Worm (Caenorhabditis elegans): ENCODE measurements around the gene ZK1058.9.

ZK1058.9 gene

DNA sequence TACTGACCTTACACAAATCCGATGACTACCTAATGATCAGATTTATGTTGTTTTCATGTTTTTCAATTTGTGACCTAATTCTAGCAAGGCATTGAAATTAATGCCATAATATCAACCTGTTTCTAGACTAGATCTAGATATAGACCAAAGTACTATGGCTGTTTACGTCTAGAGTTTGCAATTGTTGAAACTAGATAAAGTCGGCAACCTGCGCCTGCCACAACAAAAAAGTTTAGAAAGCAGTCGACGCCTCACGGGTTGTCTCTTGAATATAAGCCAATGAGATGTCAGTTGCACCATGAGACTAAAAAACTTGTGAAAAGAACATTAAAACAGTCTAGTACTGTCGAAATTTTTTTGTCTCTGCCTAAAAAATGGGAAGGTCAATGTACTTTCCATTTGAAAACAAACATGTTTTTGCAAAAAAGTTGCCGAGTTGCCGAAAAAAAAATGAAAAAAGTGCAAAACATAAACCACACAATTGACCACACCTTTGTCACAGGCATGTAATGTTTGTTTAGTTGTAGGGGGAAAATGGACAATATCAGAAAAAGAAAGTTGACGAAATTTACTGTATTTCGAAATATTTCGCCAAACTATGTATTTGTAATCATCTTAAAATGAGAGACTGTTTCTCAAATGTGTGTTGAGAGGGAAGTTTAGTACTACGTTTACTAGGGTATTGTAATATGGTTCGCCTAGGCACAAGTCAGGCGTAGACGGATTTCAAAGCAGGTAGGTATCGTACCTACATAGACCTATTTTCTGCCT is 46.8 kb downstream of the ZK1058.9 start:
- TF ChIP-seq snpc-4 (tag; optimal IDR thresholded peaks at IDR 0.05) = no peak
- TF ChIP-seq ces-1 (GFP tag; optimal IDR thresholded peaks at IDR 0.05) = no peak
- no peak for TF ChIP-seq lin-32 (GFP tag; optimal IDR thresholded peaks at IDR 0.05)
- no peak for TF ChIP-seq elt-1 (tag; optimal IDR thresholded peaks at IDR 0.05; ENCODE audit: borderline replicate concordance, insufficient read depth)
- TF ChIP-seq ztf-11 (tag; optimal IDR thresholded peaks at IDR 0.05) = no peak
- no peak for TF ChIP-seq hlh-1 (tag; optimal IDR thresholded peaks at IDR 0.05)
- TF ChIP-seq tbx-8 (GFP tag; optimal IDR thresholded peaks at IDR 0.05) = no peak
- TF ChIP-seq ceh-83 (GFP tag; optimal IDR thresholded peaks at IDR 0.05) = no peak
- TF ChIP-seq nhr-76 (tag; optimal IDR thresholded peaks at IDR 0.05) = no peak
- TF ChIP-seq flh-1 (GFP tag; optimal IDR thresholded peaks at IDR 0.05) = no peak
- no peak for TF ChIP-seq unc-120 (tag; optimal IDR thresholded peaks at IDR 0.05; ENCODE audit: poor library complexity, severe bottlenecking)
- no peak for TF ChIP-seq lin-13 (tag; optimal IDR thresholded peaks at IDR 0.05)
- no peak for TF ChIP-seq ceh-43 (GFP tag; optimal IDR thresholded peaks at IDR 0.05)
- no peak for TF ChIP-seq sem-2 (GFP tag; optimal IDR thresholded peaks at IDR 0.05)
- no peak for TF ChIP-seq pha-4 (tag; optimal IDR thresholded peaks at IDR 0.05)

DNA sequence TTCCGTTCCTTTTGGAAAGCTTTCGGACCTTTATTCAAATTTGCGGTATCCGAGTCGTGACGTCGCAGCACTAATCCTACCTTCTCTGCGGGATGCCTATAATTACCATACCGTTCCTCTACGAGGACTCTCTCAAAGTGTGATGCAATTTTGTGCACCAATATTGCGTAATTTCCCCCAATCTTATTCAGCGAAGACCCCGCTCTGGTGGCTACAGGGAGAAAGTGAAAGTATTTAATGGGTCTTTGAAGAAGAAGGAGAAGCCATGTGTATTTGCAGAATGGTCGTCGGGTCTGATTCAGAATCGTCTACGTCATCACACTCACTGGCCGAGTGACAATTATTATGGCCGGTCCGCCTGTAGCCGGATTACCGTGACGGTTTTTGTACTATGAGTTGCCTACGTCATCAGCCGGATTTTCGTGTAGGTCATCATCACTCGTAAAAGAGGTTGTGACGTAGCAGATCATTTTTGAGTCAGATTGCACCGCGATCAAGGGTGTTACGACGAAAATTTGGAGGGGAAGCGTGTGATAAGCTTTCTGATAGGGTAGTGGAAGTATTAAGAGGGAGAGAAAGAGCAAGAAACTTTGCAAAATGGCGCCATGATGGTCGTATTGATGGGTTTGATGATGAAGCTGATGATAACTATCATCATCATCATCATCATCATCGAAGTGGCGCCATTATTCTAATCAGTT is 49.7 kb downstream of the ZK1058.9 start:
- TF ChIP-seq ztf-11 (tag; optimal IDR thresholded peaks at IDR 0.05) = peak; percentile 3
- no peak for TF ChIP-seq ham-2 (GFP tag; optimal IDR thresholded peaks at IDR 0.05)
- TF ChIP-seq zip-8 (tag; optimal IDR thresholded peaks at IDR 0.05) = peak; percentile 97
- TF ChIP-seq nhr-2 (tag; optimal IDR thresholded peaks at IDR 0.05) = peak; percentile 84
- TF ChIP-seq sptf-1 (tag; optimal IDR thresholded peaks at IDR 0.05) = peak; percentile 6

DNA sequence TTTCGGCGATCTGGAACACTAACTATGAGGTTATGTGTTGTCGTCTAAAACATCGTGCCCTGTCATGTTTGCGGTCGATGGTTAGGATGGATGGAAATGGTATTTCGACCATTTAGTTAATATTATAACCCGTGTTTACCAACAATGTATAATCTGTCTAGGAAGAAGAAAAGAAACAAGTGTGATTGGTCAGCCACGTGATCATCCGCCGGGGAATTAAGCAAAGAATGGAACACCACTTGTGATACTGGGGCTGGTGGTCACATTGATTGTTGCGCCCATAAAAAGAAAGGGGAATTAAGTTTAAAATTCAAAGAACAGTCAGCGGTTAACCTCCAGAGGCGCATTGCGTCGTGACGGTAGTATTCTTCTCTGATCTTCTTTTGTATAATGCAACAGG is 50.4 kb downstream of the ZK1058.9 start:
- TF ChIP-seq mls-2 (tag; optimal IDR thresholded peaks at IDR 0.05) (no peak), lin-32 (GFP tag; optimal IDR thresholded peaks at IDR 0.05) (no peak), unc-62 (GFP tag; optimal IDR thresholded peaks at IDR 0.05) (no peak)

DNA sequence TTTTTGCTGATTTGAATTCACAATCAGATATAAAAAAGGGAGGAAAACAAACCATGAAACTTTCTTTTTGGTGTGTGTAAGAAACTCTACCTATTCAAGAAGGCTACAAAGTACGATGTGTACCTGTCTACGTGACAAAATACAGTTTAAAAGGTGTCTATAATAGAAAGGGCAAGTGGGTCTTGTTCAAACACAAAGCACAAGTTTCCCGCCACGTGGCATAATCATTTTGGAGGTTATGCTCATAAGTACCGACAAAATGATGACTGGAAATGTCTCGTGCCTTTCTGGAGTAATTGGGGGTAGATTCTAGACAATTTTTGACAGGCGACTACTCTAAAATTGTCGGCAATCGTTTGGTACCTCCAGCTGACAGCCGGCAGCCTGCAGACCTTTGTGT is 51.1 kb downstream of the ZK1058.9 start:
- TF ChIP-seq unc-120 (tag; optimal IDR thresholded peaks at IDR 0.05; ENCODE audit: poor library complexity, severe bottlenecking) = no peak
- no peak for TF ChIP-seq zip-8 (tag; optimal IDR thresholded peaks at IDR 0.05)
- TF ChIP-seq mls-2 (tag; optimal IDR thresholded peaks at IDR 0.05) = no peak
- no peak for TF ChIP-seq ham-2 (GFP tag; optimal IDR thresholded peaks at IDR 0.05)
- no peak for TF ChIP-seq nhr-12 (tag; optimal IDR thresholded peaks at IDR 0.05)
- TF ChIP-seq bed-3 (GFP tag; optimal IDR thresholded peaks at IDR 0.05) = no peak
- no peak for TF ChIP-seq nhr-76 (tag; optimal IDR thresholded peaks at IDR 0.05)
- no peak for TF ChIP-seq mep-1 (tag; optimal IDR thresholded peaks at IDR 0.05)
- no peak for TF ChIP-seq M03D4.4 (tag; optimal IDR thresholded peaks at IDR 0.05)
- no peak for TF ChIP-seq pha-4 (tag; optimal IDR thresholded peaks at IDR 0.05)
- no peak for TF ChIP-seq mab-5 (tag; optimal IDR thresholded peaks at IDR 0.05)
- TF ChIP-seq ces-1 (GFP tag; optimal IDR thresholded peaks at IDR 0.05) = no peak
- no peak for TF ChIP-seq cnd-1 (tag; optimal IDR thresholded peaks at IDR 0.05)
- no peak for TF ChIP-seq drap-1 (GFP tag; optimal IDR thresholded peaks at IDR 0.05)
- TF ChIP-seq lsy-2 (tag; optimal IDR thresholded peaks at IDR 0.05) = no peak
- no peak for TF ChIP-seq unc-62 (GFP tag; optimal IDR thresholded peaks at IDR 0.05)

DNA sequence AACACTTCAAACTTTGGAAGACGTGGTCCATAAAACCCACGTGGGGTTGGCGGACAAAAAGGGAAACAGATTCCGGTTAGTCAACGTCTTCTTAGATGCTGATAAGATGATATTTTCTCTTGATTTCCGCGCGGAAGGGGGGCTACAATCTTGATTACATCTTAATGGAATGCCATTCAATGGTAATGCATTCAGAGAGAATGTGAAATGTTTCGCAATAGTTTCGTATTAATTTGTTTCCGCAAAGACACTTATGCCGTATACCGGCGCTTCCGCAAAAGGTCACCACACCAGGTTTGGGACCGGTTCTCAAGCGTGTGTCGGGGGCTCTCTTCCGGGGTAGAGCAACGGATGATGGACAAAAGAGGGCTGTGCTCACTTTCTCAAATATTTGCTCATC is 51.5 kb downstream of the ZK1058.9 start:
- TF ChIP-seq elt-3 (tag; optimal IDR thresholded peaks at IDR 0.05) (peak; percentile 68), elt-1 (tag; optimal IDR thresholded peaks at IDR 0.05; ENCODE audit: borderline replicate concordance, insufficient read depth) (peak; percentile 43), cnd-1 (tag; optimal IDR thresholded peaks at IDR 0.05) (no peak)
